Worm (Caenorhabditis elegans): ENCODE measurements around the gene F49C5.7.

DNA sequence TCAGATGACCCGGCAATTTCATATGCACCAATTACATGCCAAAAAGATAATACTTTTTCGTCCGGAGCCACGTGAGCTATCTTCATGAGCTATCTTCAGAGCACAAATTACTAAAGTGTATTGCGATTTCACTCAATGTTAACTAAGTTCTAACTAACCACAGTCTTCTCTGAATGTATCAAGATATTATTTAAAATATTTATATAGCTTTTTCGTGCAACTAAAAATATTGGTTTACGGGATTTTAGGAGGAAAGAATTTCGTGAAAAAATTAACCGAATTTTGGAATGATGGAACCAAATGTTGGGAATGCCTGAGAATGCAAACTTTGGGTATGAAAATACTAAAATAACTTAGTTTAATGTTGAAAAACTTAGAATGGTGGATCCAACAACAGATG is 18.4 kb upstream of the F49C5.7 start, which contains the start of gene F49C5.16:
- TF ChIP-seq mec-3 (tag; optimal IDR thresholded peaks at IDR 0.05; ENCODE audit: borderline replicate concordance) (no peak), hlh-15 (tag; optimal IDR thresholded peaks at IDR 0.05) (no peak), pqm-1 (tag; optimal IDR thresholded peaks at IDR 0.05) (no peak), elt-2 (tag; optimal IDR thresholded peaks at IDR 0.05) (no peak), nhr-11 (tag; optimal IDR thresholded peaks at IDR 0.05) (no peak), ceh-34 (tag; optimal IDR thresholded peaks at IDR 0.05) (no peak), elt-4 (tag; optimal IDR thresholded peaks at IDR 0.05) (no peak), C08G9.2 (tag; optimal IDR thresholded peaks at IDR 0.05) (no peak), ama-1 (optimal IDR thresholded peaks at IDR 0.05) (no peak), pax-1 (tag; optimal IDR thresholded peaks at IDR 0.05) (no peak)

All from whole organism, late embryonic.